Worm (Caenorhabditis elegans): ENCODE results near the gene C02F12.5.

Gene C02F12.5

ce11 chrX:3697623-3698022 lies 25.7 kb upstream of the C02F12.5 start (continued):
- no peak for TF ChIP-seq pqm-1 (tag; optimal IDR thresholded peaks at IDR 0.05)
- TF ChIP-seq nhr-25 (tag; optimal IDR thresholded peaks at IDR 0.05; ENCODE audit: borderline replicate concordance, insufficient read depth), result no peak
- peak; percentile 89 for TF ChIP-seq pha-4 (GFP tag; IDR thresholded peaks at IDR 0.05)
- TF ChIP-seq pha-4 (tag; optimal IDR thresholded peaks at IDR 0.05), result no peak
- TF ChIP-seq mdt-29 (GFP tag; IDR thresholded peaks at IDR 0.05), result peak; percentile 39; the same call in 1 of the 2 replicates
- TF ChIP-seq mes-2 (tag; optimal IDR thresholded peaks at IDR 0.05; ENCODE audit: poor library complexity, severe bottlenecking), result peak; percentile 85
- no peak for TF ChIP-seq nhr-6 (tag; optimal IDR thresholded peaks at IDR 0.05)
- peak; percentile 94 for TF ChIP-seq F26F4.8 (GFP tag; conservative IDR thresholded peaks at IDR 0.05)
- TF ChIP-seq ceh-44 (GFP tag; IDR thresholded peaks at IDR 0.05), result peak; percentile 82
- no peak for TF ChIP-seq aly-2 (tag; optimal IDR thresholded peaks at IDR 0.05)
- TF ChIP-seq Y5F2A.4 (GFP tag; optimal IDR thresholded peaks at IDR 0.05), result peak; percentile 67
- peak; percentile 88 for TF ChIP-seq arid-1 (GFP tag; conservative IDR thresholded peaks at IDR 0.05)
- 0 out of 2 replicates have a peak, but pooled peaks have one; percentile 62 for TF ChIP-seq daf-19 (GFP tag; conservative IDR thresholded peaks at IDR 0.05)
- peak; percentile 93 for TF ChIP-seq ctbp-1 (GFP tag; IDR thresholded peaks at IDR 0.05)
- TF ChIP-seq mdl-1 (tag; optimal IDR thresholded peaks at IDR 0.05), result peak in 1 of 2 experiments; percentile 20
- TF ChIP-seq lin-38 (GFP tag; IDR thresholded peaks at IDR 0.05), result peak; percentile 81
- TF ChIP-seq zfp-3 (GFP tag; conservative IDR thresholded peaks at IDR 0.05), result peak; percentile 70; the same call in 1 of the 2 replicates
- TF ChIP-seq ZK337.2 (GFP tag; IDR thresholded peaks at IDR 0.05), result peak; percentile 62; the same call in 1 of the 2 replicates
- TF ChIP-seq Y75B8A.6 (GFP tag; IDR thresholded peaks at IDR 0.05), result peak; percentile 95; the same call in 1 of the 2 replicates
- TF ChIP-seq nhr-28 (tag; optimal IDR thresholded peaks at IDR 0.05), result peak; percentile 0
- TF ChIP-seq vab-7 (GFP tag; IDR thresholded peaks at IDR 0.05), result peak; percentile 97
- peak; percentile 89 for TF ChIP-seq dmd-8 (GFP tag; IDR thresholded peaks at IDR 0.05)
- no peak for TF ChIP-seq ama-1 (optimal IDR thresholded peaks at IDR 0.05)
- TF ChIP-seq dmd-6 (GFP tag; IDR thresholded peaks at IDR 0.05), result peak; percentile 78
- TF ChIP-seq daf-8 (GFP tag; IDR thresholded peaks at IDR 0.05), result 0 out of 2 replicates have a peak, but pooled peaks have one; percentile 68
- TF ChIP-seq Y105C5A.15 (GFP tag; IDR thresholded peaks at IDR 0.05), result peak; percentile 84
- TF ChIP-seq egl-27 (tag; optimal IDR thresholded peaks at IDR 0.05), result no peak
- peak; percentile 27; the same call in 1 of the 2 replicates for TF ChIP-seq lin-29 (GFP tag; IDR thresholded peaks at IDR 0.05)
- TF ChIP-seq D1046.2 (GFP tag; IDR thresholded peaks at IDR 0.05), result peak; percentile 92
- TF ChIP-seq ceh-82 (tag; optimal IDR thresholded peaks at IDR 0.05), result no peak
- peak; percentile 85 for TF ChIP-seq nhr-41 (GFP tag; IDR thresholded peaks at IDR 0.05)
- peak; percentile 79 for TF ChIP-seq php-3 (GFP tag; IDR thresholded peaks at IDR 0.05)
- peak; percentile 62 for TF ChIP-seq hlh-11 (tag; optimal IDR thresholded peaks at IDR 0.05)
- TF ChIP-seq unc-62 (GFP tag; optimal IDR thresholded peaks at IDR 0.05 in 1 of 2), result peak in 1 of 2 experiments; percentile 99
- no peak for TF ChIP-seq unc-62 (tag; optimal IDR thresholded peaks at IDR 0.05)
- peak in 1 of 2 experiments; percentile 56; a peak in 1 of 4 replicates for TF ChIP-seq madf-5 (GFP tag; IDR thresholded peaks at IDR 0.05)
- TF ChIP-seq ztf-7 (tag; optimal IDR thresholded peaks at IDR 0.05), result peak; percentile 59
- TF ChIP-seq nhr-42 (GFP tag; IDR thresholded peaks at IDR 0.05), result peak; percentile 78; the same call in 1 of the 2 replicates
- TF ChIP-seq tag-97 (GFP tag; IDR thresholded peaks at IDR 0.05), result no peak
- no peak for TF ChIP-seq daf-12 (tag; optimal IDR thresholded peaks at IDR 0.05)
- no peak for TF ChIP-seq ztf-11 (tag; optimal IDR thresholded peaks at IDR 0.05)
- TF ChIP-seq gei-8 (GFP tag; optimal IDR thresholded peaks at IDR 0.05), result peak; percentile 59
- peak; percentile 23 for TF ChIP-seq zip-2 (tag; optimal IDR thresholded peaks at IDR 0.05)
- TF ChIP-seq attf-4 (tag; optimal IDR thresholded peaks at IDR 0.05), result no peak
- peak; percentile 52; the same call in 1 of the 2 replicates for TF ChIP-seq mxl-2 (GFP tag; conservative IDR thresholded peaks at IDR 0.05)
- peak; percentile 97 for TF ChIP-seq lim-7 (GFP tag; IDR thresholded peaks at IDR 0.05)
- TF ChIP-seq hmg-1.1 (GFP tag; IDR thresholded peaks at IDR 0.05), result peak; percentile 96
- no peak for TF ChIP-seq nhr-102 (tag; optimal IDR thresholded peaks at IDR 0.05)
- no peak for TF ChIP-seq lin-13 (GFP tag; optimal IDR thresholded peaks at IDR 0.05)
- peak; percentile 81 for TF ChIP-seq T26A8.4 (GFP tag; IDR thresholded peaks at IDR 0.05)
- peak; percentile 84 for TF ChIP-seq ceh-20 (GFP tag; IDR thresholded peaks at IDR 0.05)

All from whole organism, L4 larva.